Worm (Caenorhabditis elegans) whole organism, L3 larva: ENCODE results near the gene cest-17.

Source experiments
- ama-1 ChIP-seq: fragments of 150-350 bp; optimal IDR thresholded peaks from 2 replicates; lab custom pipeline; 2018
- ceh-82 ChIP-seq: fragments of 150-350 bp; optimal IDR thresholded peaks from 2 replicates; lab custom pipeline; 2014; ENCODE audit warnings: missing biosample characterization, missing genetic modification characterization
- egl-5 ChIP-seq: fragments of 150-350 bp; optimal IDR thresholded peaks from 2 replicates; lab custom pipeline; 2017; ENCODE audit warnings: missing biosample characterization, missing genetic modification reagents, missing genetic modification characterization, inconsistent platforms
- elt-2 ChIP-seq: sonication (generic microtip); optimal IDR thresholded peaks from 2 replicates; lab custom pipeline; 2016; ENCODE audit warnings: missing genetic modification reagents, mild to moderate bottlenecking, missing genetic modification characterization, missing compliant biosample characterization
- jun-1 ChIP-seq: fragments of 150-350 bp; optimal IDR thresholded peaks from 2 replicates; lab custom pipeline; 2014; ENCODE audit warnings: missing biosample characterization, missing genetic modification reagents, missing genetic modification characterization
- lin-15B ChIP-seq: fragments of 150-350 bp; optimal IDR thresholded peaks from 2 replicates; lab custom pipeline; 2014; ENCODE audit warnings: missing biosample characterization, missing genetic modification characterization
- lin-39 ChIP-seq: fragments of 150-350 bp; optimal IDR thresholded peaks from 2 replicates; lab custom pipeline; 2018; ENCODE audit warnings: missing biosample characterization, missing genetic modification reagents, missing genetic modification characterization
- mdl-1 ChIP-seq: fragments of 150-350 bp; optimal IDR thresholded peaks from 2 replicates; lab custom pipeline; 2014; ENCODE audit warnings: missing biosample characterization, missing genetic modification characterization
- nhr-25 ChIP-seq: sonication (generic microtip); optimal IDR thresholded peaks from 2 replicates; lab custom pipeline; 2017; ENCODE audit warnings: missing biosample characterization, missing genetic modification characterization
- nhr-67 ChIP-seq: fragments of 150-350 bp; optimal IDR thresholded peaks from 2 replicates; lab custom pipeline; 2014; ENCODE audit warnings: missing biosample characterization, missing genetic modification characterization
- nhr-77 ChIP-seq: fragments of 150-350 bp; optimal IDR thresholded peaks from 2 replicates; lab custom pipeline; 2014; ENCODE audit warnings: missing biosample characterization, missing genetic modification characterization
- skn-1 ChIP-seq: fragments of 150-350 bp; optimal IDR thresholded peaks from 2 replicates; lab custom pipeline; 2014; ENCODE audit warnings: missing biosample characterization, missing genetic modification characterization

DNA sequence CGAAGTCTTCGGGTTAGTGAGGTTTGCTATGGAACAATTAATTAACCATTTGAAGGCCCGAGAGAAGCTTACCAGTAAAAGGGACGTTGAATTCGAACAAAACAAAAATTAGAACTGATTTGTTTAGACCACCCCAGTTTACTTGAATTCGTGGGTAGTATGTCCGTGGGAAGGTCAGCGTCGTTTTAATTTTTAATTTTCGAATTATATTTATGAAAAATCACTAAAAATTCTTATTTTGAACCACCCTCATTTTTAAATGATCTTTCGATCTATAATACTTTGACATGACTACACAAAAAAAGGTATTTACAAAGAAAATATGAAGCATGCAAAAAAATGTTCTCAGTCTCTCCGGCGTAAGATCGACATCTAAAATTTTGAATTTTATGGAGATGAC lies 42.3 kb downstream of the cest-17 start, which contains the start of gene C16D9.5:
- TF ChIP-seq lin-15B (tag; lab: Kevin White, UChicago) (no peak), nhr-77 (tag; lab: Kevin White, UChicago) (no peak), nhr-25 (no peak), egl-5 (tag; lab: Kevin White, UChicago) (no peak), elt-2 (tag; lab: Kevin White, UChicago) (no peak), jun-1 (tag; lab: Kevin White, UChicago) (no peak), ceh-82 (no peak), skn-1 (no peak), ama-1 (lab: Kevin White, UChicago) (no peak), mdl-1 (tag; lab: Kevin White, UChicago) (no peak), nhr-67 (tag; lab: Kevin White, UChicago) (no peak), lin-39 (no peak)
